Worm (Caenorhabditis elegans) whole organism, young adult: Measurements from ENCODE around the gene ceh-21.

Experiments used
- B0019.2 ChIP-seq: fragments of 200-800 bp; sonication (Bioruptor generic); conservative IDR thresholded peaks from 2 replicates; pipeline ENCODE4 v1.3.6; 2022; ENCODE audit warnings: missing genetic modification reagents, missing genetic modification characterization, missing compliant biosample characterization
- F33H1.4 ChIP-seq: fragments of 200-800 bp; sonication (Bioruptor generic); IDR thresholded peaks from 2 replicates; pipeline ENCODE4 v1.3.6; 2022; ENCODE audit warnings: missing genetic modification reagents, missing genetic modification characterization, missing compliant biosample characterization
- F57C9.4 ChIP-seq: sonication (generic microtip); optimal IDR thresholded peaks from 2 replicates; lab custom pipeline; 2017; ENCODE audit warnings: mild to moderate bottlenecking, missing genetic modification characterization, missing compliant biosample characterization
- K12H6.12 ChIP-seq: fragments of 200-800 bp; sonication (Bioruptor generic); optimal IDR thresholded peaks from 2 replicates; lab custom pipeline; 2018; ENCODE audit warnings: mild to moderate bottlenecking, missing genetic modification characterization, missing compliant biosample characterization
- Y95B8A.8 ChIP-seq: fragments of 200-800 bp; sonication (Bioruptor generic); IDR thresholded peaks from 2 replicates; pipeline ENCODE4 v1.3.6; 2022; ENCODE audit warnings: missing genetic modification reagents, missing genetic modification characterization, missing compliant biosample characterization
- ZK185.1 ChIP-seq: sonication (generic microtip); optimal IDR thresholded peaks from 2 replicates; lab custom pipeline; 2016; ENCODE audit warnings: mild to moderate bottlenecking, missing genetic modification characterization, missing compliant biosample characterization; ENCODE audit not compliant: poor library complexity, severe bottlenecking
- akir-1 ChIP-seq: fragments of 200-800 bp; sonication (Bioruptor generic); optimal IDR thresholded peaks from 2 replicates; lab custom pipeline; 2018; ENCODE audit warnings: mild to moderate bottlenecking, missing genetic modification characterization, moderate library complexity, missing compliant biosample characterization
- aptf-2 ChIP-seq: fragments of 200-800 bp; sonication (Bioruptor generic); conservative IDR thresholded peaks from 2 replicates; pipeline ENCODE4 v1.3.6; 2022; ENCODE audit warnings: missing genetic modification reagents, missing genetic modification characterization, missing compliant biosample characterization
- aptf-3 ChIP-seq: fragments of 200-800 bp; sonication (Bioruptor generic); IDR thresholded peaks from 2 replicates; pipeline ENCODE4 v1.3.6; 2022; ENCODE audit warnings: missing genetic modification characterization, missing compliant biosample characterization
- attf-5 ChIP-seq: fragments of 200-800 bp; sonication (Bioruptor generic); optimal IDR thresholded peaks from 2 replicates; lab custom pipeline; 2018; ENCODE audit warnings: mild to moderate bottlenecking, missing genetic modification characterization, missing compliant biosample characterization
- attf-6 ChIP-seq: fragments of 200-800 bp; sonication (Bioruptor generic); IDR thresholded peaks from 2 replicates; pipeline ENCODE4 v1.3.6; 2022; ENCODE audit warnings: missing genetic modification reagents, missing genetic modification characterization, missing compliant biosample characterization
- bed-1 ChIP-seq: fragments of 200-800 bp; sonication (Bioruptor generic); IDR thresholded peaks from 2 replicates; pipeline ENCODE4 v1.3.6; 2022; ENCODE audit warnings: missing genetic modification reagents, missing genetic modification characterization, missing compliant biosample characterization
- cebp-1 ChIP-seq, 2 experiments: fragments of 200-800 bp in 1 of 2; sonication (Bioruptor generic) in 1 of 2; sonication (generic microtip) in 1 of 2; IDR thresholded peaks in 1 of 2; optimal IDR thresholded peaks in 1 of 2; 2 replicates each; pipeline versions ENCODE4 v1.3.6 to Lab custom; 2017 to 2022; ENCODE audit warnings: missing compliant biosample characterization in 2 of 2, missing genetic modification characterization in 2 of 2, mild to moderate bottlenecking in 1 of 2, missing genetic modification reagents in 1 of 2, moderate library complexity in 1 of 2
- ceh-100 ChIP-seq: fragments of 200-800 bp; sonication (Bioruptor generic); IDR thresholded peaks from 2 replicates; pipeline ENCODE4 v1.3.6; 2022; ENCODE audit warnings: missing genetic modification reagents, missing genetic modification characterization, missing compliant biosample characterization
- ceh-27 ChIP-seq: fragments of 200-800 bp; sonication (Bioruptor generic); optimal IDR thresholded peaks from 2 replicates; lab custom pipeline; 2018; ENCODE audit warnings: mild to moderate bottlenecking, missing genetic modification characterization, moderate library complexity, missing compliant biosample characterization
- ceh-91 ChIP-seq: fragments of 200-800 bp; sonication (Bioruptor generic); IDR thresholded peaks from 2 replicates; pipeline ENCODE4 v1.3.6; 2022; ENCODE audit warnings: missing genetic modification reagents, missing genetic modification characterization, missing compliant biosample characterization
- dox-1 ChIP-seq: fragments of 200-800 bp; sonication (Bioruptor generic); IDR thresholded peaks from 2 replicates; pipeline ENCODE4 v1.3.6; 2022; ENCODE audit warnings: missing genetic modification reagents, missing genetic modification characterization, missing compliant biosample characterization
- dpff-1 ChIP-seq: sonication (generic microtip); optimal IDR thresholded peaks from 2 replicates; lab custom pipeline; 2017; ENCODE audit warnings: mild to moderate bottlenecking, missing genetic modification characterization, missing compliant biosample characterization
- egl-18 ChIP-seq: fragments of 200-800 bp; sonication (Bioruptor generic); IDR thresholded peaks from 2 replicates; pipeline ENCODE4 v1.3.6; 2022; ENCODE audit warnings: missing genetic modification reagents, missing genetic modification characterization, missing compliant biosample characterization
- egl-44 ChIP-seq: fragments of 200-800 bp; sonication (Bioruptor generic); IDR thresholded peaks from 2 replicates; pipeline ENCODE4 v1.3.6; 2022; ENCODE audit warnings: missing genetic modification reagents, missing genetic modification characterization, missing compliant biosample characterization
- gei-17 ChIP-seq: fragments of 200-800 bp; sonication (Bioruptor generic); optimal IDR thresholded peaks from 2 replicates; lab custom pipeline; 2018; ENCODE audit warnings: mild to moderate bottlenecking, missing genetic modification characterization, missing compliant biosample characterization
- hlh-12 ChIP-seq: sonication (generic microtip); optimal IDR thresholded peaks from 2 replicates; lab custom pipeline; 2016; ENCODE audit warnings: missing genetic modification characterization, missing compliant biosample characterization
- hsf-1 ChIP-seq: fragments of 200-800 bp; sonication (Bioruptor generic); IDR thresholded peaks from 2 replicates; pipeline ENCODE4 v1.3.6; 2022; ENCODE audit warnings: missing genetic modification reagents, missing genetic modification characterization, missing compliant biosample characterization
- lag-1 ChIP-seq: fragments of 200-800 bp; sonication (Bioruptor generic); IDR thresholded peaks from 2 replicates; pipeline ENCODE4 v1.3.6; 2022; ENCODE audit warnings: missing genetic modification reagents, missing genetic modification characterization, missing compliant biosample characterization
- lin-26 ChIP-seq: fragments of 200-800 bp; sonication (Bioruptor generic); IDR thresholded peaks from 2 replicates; pipeline ENCODE4 v1.3.6; 2022; ENCODE audit warnings: missing genetic modification reagents, missing genetic modification characterization, missing compliant biosample characterization
- lin-40 ChIP-seq: sonication (generic microtip); optimal IDR thresholded peaks from 2 replicates; lab custom pipeline; 2016; ENCODE audit warnings: missing genetic modification characterization, mild to moderate bottlenecking, missing compliant biosample characterization, missing genotype, missing genetic modification reagents
- lir-1 ChIP-seq: fragments of 200-800 bp; sonication (Bioruptor generic); conservative IDR thresholded peaks from 2 replicates; pipeline ENCODE4 v1.3.6; 2022; ENCODE audit warnings: missing genetic modification reagents, missing genetic modification characterization, missing compliant biosample characterization
- madf-3 ChIP-seq: fragments of 200-800 bp; sonication (Bioruptor generic); IDR thresholded peaks from 2 replicates; pipeline ENCODE4 v1.3.6; 2022; ENCODE audit warnings: missing genetic modification reagents, missing genetic modification characterization, missing compliant biosample characterization
- madf-8 ChIP-seq: fragments of 200-800 bp; sonication (Bioruptor generic); conservative IDR thresholded peaks from 2 replicates; pipeline ENCODE4 v1.3.6; 2022; ENCODE audit warnings: missing genetic modification reagents, missing genetic modification characterization, missing compliant biosample characterization
- mes-4 ChIP-seq: sonication (generic microtip); optimal IDR thresholded peaks from 2 replicates; lab custom pipeline; 2016; ENCODE audit warnings: missing genotype, missing genetic modification characterization, missing compliant biosample characterization
- nfya-2 ChIP-seq: fragments of 200-800 bp; sonication (Bioruptor generic); IDR thresholded peaks from 2 replicates; pipeline ENCODE4 v1.3.6; 2022; ENCODE audit warnings: missing genetic modification reagents, missing genetic modification characterization, missing compliant biosample characterization
- nhr-120 ChIP-seq: fragments of 200-800 bp; sonication (Bioruptor generic); IDR thresholded peaks from 2 replicates; pipeline ENCODE4 v1.3.6; 2022; ENCODE audit warnings: missing genetic modification characterization, missing compliant biosample characterization
- nhr-179 ChIP-seq: sonication (generic microtip); optimal IDR thresholded peaks from 2 replicates; lab custom pipeline; 2016; ENCODE audit warnings: mild to moderate bottlenecking, missing genetic modification characterization, missing compliant biosample characterization
- nhr-90 ChIP-seq: sonication (generic microtip); optimal IDR thresholded peaks from 2 replicates; lab custom pipeline; 2016; ENCODE audit warnings: missing genotype, mild to moderate bottlenecking, missing genetic modification characterization, missing compliant biosample characterization
- rec-8 ChIP-seq, 2 experiments: sonication (generic microtip); optimal IDR thresholded peaks; 2 replicates each; lab custom pipeline; 2016; ENCODE audit warnings: mild to moderate bottlenecking in 2 of 2, missing genetic modification characterization in 2 of 2, missing genetic modification reagents in 2 of 2, missing genotype in 2 of 2, missing biosample characterization in 1 of 2, missing compliant biosample characterization in 1 of 2, moderate library complexity in 1 of 2
- snpc-1.1 ChIP-seq: sonication (generic microtip); optimal IDR thresholded peaks from 2 replicates; lab custom pipeline; 2017; ENCODE audit warnings: missing genetic modification characterization, mild to moderate bottlenecking, missing compliant biosample characterization, antibody characterized with exemption, moderate library complexity, missing genotype, missing genetic modification reagents; ENCODE audit not compliant: insufficient read depth
- snpc-3.4 ChIP-seq: sonication (generic microtip); optimal IDR thresholded peaks from 2 replicates; lab custom pipeline; 2017; ENCODE audit warnings: missing genetic modification characterization, mild to moderate bottlenecking, missing compliant biosample characterization, antibody characterized with exemption, moderate library complexity, missing genotype, missing genetic modification reagents
- snpc-4 ChIP-seq, 5 experiments: fragments of 150-350 bp in 1 of 5; sonication (generic microtip) in 4 of 5; optimal IDR thresholded peaks; 2 replicates each; lab custom pipeline; 2014 to 2018; ENCODE audit warnings: missing genetic modification characterization in 5 of 5, missing biosample characterization in 3 of 5, antibody characterized with exemption in 2 of 5, mild to moderate bottlenecking in 2 of 5, missing compliant biosample characterization in 2 of 5, missing genotype in 2 of 5, moderate library complexity in 2 of 5, missing genetic modification reagents in 1 of 5
- sptf-2 ChIP-seq: fragments of 200-800 bp; sonication (Bioruptor generic); optimal IDR thresholded peaks from 2 replicates; lab custom pipeline; 2018; ENCODE audit warnings: mild to moderate bottlenecking, missing genetic modification characterization, missing compliant biosample characterization
- tbx-9 ChIP-seq: sonication (generic microtip); optimal IDR thresholded peaks from 2 replicates; lab custom pipeline; 2016; ENCODE audit warnings: borderline replicate concordance, missing genetic modification characterization, inconsistent platforms, missing compliant biosample characterization
- unc-130 ChIP-seq: sonication (generic microtip); optimal IDR thresholded peaks from 2 replicates; lab custom pipeline; 2016; ENCODE audit warnings: missing genetic modification reagents, missing genetic modification characterization, missing compliant biosample characterization
- zfh-2 ChIP-seq: fragments of 200-800 bp; sonication (Bioruptor generic); conservative IDR thresholded peaks from 2 replicates; pipeline ENCODE4 v1.3.6; 2022; ENCODE audit warnings: missing genetic modification reagents, missing genetic modification characterization, missing compliant biosample characterization
- zim-3 ChIP-seq: sonication (generic microtip); optimal IDR thresholded peaks from 2 replicates; lab custom pipeline; 2017; ENCODE audit warnings: mild to moderate bottlenecking, missing genetic modification characterization, moderate library complexity, missing compliant biosample characterization
- ztf-22 ChIP-seq: fragments of 200-800 bp; sonication (Bioruptor generic); optimal IDR thresholded peaks from 2 replicates; lab custom pipeline; 2018; ENCODE audit warnings: mild to moderate bottlenecking, missing genetic modification characterization, moderate library complexity, missing compliant biosample characterization
- ztf-28 ChIP-seq: fragments of 200-800 bp; sonication (Bioruptor generic); IDR thresholded peaks from 2 replicates; pipeline ENCODE4 v1.3.6; 2022; ENCODE audit warnings: missing genetic modification reagents, missing genetic modification characterization, missing compliant biosample characterization
- ztf-3 ChIP-seq: fragments of 200-800 bp; sonication (Bioruptor generic); optimal IDR thresholded peaks from 2 replicates; lab custom pipeline; 2018; ENCODE audit warnings: mild to moderate bottlenecking, missing genetic modification characterization, missing compliant biosample characterization

The ceh-21 gene

ce11 chrX:1880665-1881064, 28.1 kb upstream of the ceh-21 start (continued):
- TF ChIP-seq ceh-100 (GFP tag; lab: Robert Waterston, UW) (peak; percentile 48), madf-3 (GFP tag; lab: Robert Waterston, UW) (no peak), dox-1 (GFP tag; lab: Robert Waterston, UW) (no peak), lir-1 (GFP tag; lab: Robert Waterston, UW) (0 out of 2 replicates have a peak, but pooled peaks have one; percentile 61), aptf-3 (GFP tag; lab: Robert Waterston, UW) (no peak), gei-17 (peak; percentile 82), F57C9.4 (tag; lab: Kevin White, UChicago) (no peak), dpff-1 (tag; lab: Kevin White, UChicago) (no peak), ztf-22 (GFP tag; lab: Kevin White, UChicago) (no peak), bed-1 (no peak), nhr-120 (GFP tag; lab: Robert Waterston, UW) (no peak), zfh-2 (no peak), lag-1 (GFP tag; lab: Robert Waterston, UW) (0 out of 2 replicates have a peak, but pooled peaks have one; percentile 51), F33H1.4 (GFP tag; lab: Robert Waterston, UW) (no peak), ZK185.1 (tag; lab: Kevin White, UChicago) (peak; percentile 79), madf-8 (no peak), snpc-3.4 (tag; lab: Kevin White, UChicago) (peak; percentile 67), lin-26 (GFP tag; lab: Robert Waterston, UW) (no peak), K12H6.12 (peak; percentile 52), ceh-91 (GFP tag; lab: Robert Waterston, UW) (no peak), mes-4 (peak; percentile 37), hlh-12 (tag; lab: Kevin White, UChicago) (peak; percentile 66), nhr-90 (tag; lab: Kevin White, UChicago) (peak; percentile 82), tbx-9 (tag; lab: Kevin White, UChicago) (no peak), snpc-1.1 (peak; percentile 72), egl-18 (GFP tag; lab: Robert Waterston, UW) (no peak), sptf-2 (peak; percentile 84), akir-1 (GFP tag; lab: Kevin White, UChicago) (no peak), cebp-1 (GFP tag; IDR thresholded peaks at IDR 0.05; lab: Robert Waterston, UW) (no peak), cebp-1 (tag; optimal IDR thresholded peaks at IDR 0.05; lab: Kevin White, UChicago) (no peak), Y95B8A.8 (GFP tag; lab: Robert Waterston, UW) (no peak), ztf-3 (peak; percentile 23), zim-3 (tag; lab: Kevin White, UChicago) (no peak), egl-44 (no peak), lin-40 (tag; lab: Kevin White, UChicago) (no peak), ceh-27 (GFP tag; lab: Kevin White, UChicago) (peak; percentile 64), aptf-2 (GFP tag; lab: Robert Waterston, UW) (no peak), B0019.2 (GFP tag; lab: Robert Waterston, UW) (no peak), attf-6 (GFP tag; lab: Robert Waterston, UW) (no peak; the same call in 1 of the 2 replicates), rec-8 (tag; optimal IDR thresholded peaks at IDR 0.05; lab: Kevin White, UChicago) (peak; percentile 66 to 72), ztf-28 (GFP tag; lab: Robert Waterston, UW) (no peak), nfya-2 (GFP tag; lab: Robert Waterston, UW) (no peak), unc-130 (GFP tag; lab: Kevin White, UChicago) (peak; percentile 2), nhr-179 (tag; lab: Kevin White, UChicago) (peak; percentile 6), snpc-4 (GFP tag; optimal IDR thresholded peaks at IDR 0.05; lab: Kevin White, UChicago) (peak; percentile 57), snpc-4 (tag; optimal IDR thresholded peaks at IDR 0.05; lab: Kevin White, UChicago) (peak in 1 of 4 experiments; percentile 67), attf-5 (GFP tag; lab: Kevin White, UChicago) (peak; percentile 41), hsf-1 (GFP tag; lab: Robert Waterston, UW) (no peak)
